Fruit fly (Drosophila melanogaster): ENCODE data around the gene CG5274.

Gene CG5274

DNA sequence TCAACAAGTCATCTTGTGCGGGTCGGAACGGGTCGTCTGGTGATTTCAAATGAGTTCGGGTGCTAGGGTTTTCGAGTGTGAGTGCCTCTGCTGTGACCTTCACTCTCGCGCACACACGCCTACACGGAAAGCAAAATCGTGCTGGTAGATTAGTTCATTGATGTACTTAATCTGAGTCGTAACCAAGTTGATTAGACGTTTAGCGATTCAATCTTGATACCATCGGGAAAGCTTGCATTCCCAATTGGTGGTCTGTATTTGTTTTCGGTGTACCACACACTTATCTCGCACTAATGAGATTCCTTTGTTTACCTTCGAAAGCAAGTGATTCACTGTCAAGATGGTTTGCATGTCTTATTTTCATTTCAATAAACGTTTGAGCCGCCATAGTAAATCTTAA, 38.5 kb downstream of the CG5274 start:
- TF ChIP-seq CG7786 (GFP tag; optimal IDR thresholded peaks at IDR 0.05) (peak; percentile 31), exex (tag; optimal IDR thresholded peaks at IDR 0.05) (peak; percentile 86), az2 (GFP tag; optimal IDR thresholded peaks at IDR 0.05) (peak; percentile 24), CG30403 (GFP tag; optimal IDR thresholded peaks at IDR 0.05) (peak; percentile 31), chinmo (GFP tag; IDR thresholded peaks at IDR 0.05; ENCODE audit: partially characterized antibody) (peak; percentile 82; the same call in 2 of the 4 replicates), CG17912 (GFP tag; optimal IDR thresholded peaks at IDR 0.05) (no peak), Hr78 (GFP tag; optimal IDR thresholded peaks at IDR 0.05) (peak in 1 of 2 experiments; percentile 77), CG12659 (GFP tag; optimal IDR thresholded peaks at IDR 0.05) (peak; percentile 22), CG31388 (GFP tag; optimal IDR thresholded peaks at IDR 0.05) (no peak), HLH3B (GFP tag; IDR thresholded peaks at IDR 0.05) (peak; percentile 31; the same call in 1 of the 2 replicates), ftz-f1 (GFP tag; optimal IDR thresholded peaks at IDR 0.05) (peak; percentile 79), CG2678 (tag; optimal IDR thresholded peaks at IDR 0.05) (peak; percentile 60), cad (GFP tag; optimal IDR thresholded peaks at IDR 0.05) (no peak), Meics (GFP tag; optimal IDR thresholded peaks at IDR 0.05) (peak; percentile 46), caup (GFP tag; optimal IDR thresholded peaks at IDR 0.05; ENCODE audit: severe bottlenecking) (peak; percentile 50), Atf6 (GFP tag; IDR thresholded peaks at IDR 0.05) (peak; percentile 70), CG42726 (GFP tag; IDR thresholded peaks at IDR 0.05; ENCODE audit: partially characterized antibody) (no peak), CG18476 (GFP tag; optimal IDR thresholded peaks at IDR 0.05) (no peak), zfh2 (GFP tag; optimal IDR thresholded peaks at IDR 0.05) (peak; percentile 7), repo (GFP tag; optimal IDR thresholded peaks at IDR 0.05) (no peak), Scr (GFP tag; IDR thresholded peaks at IDR 0.05; ENCODE audit: partially characterized antibody) (no peak), ranshi (GFP tag; IDR thresholded peaks at IDR 0.05) (peak; percentile 48), Hr39 (optimal IDR thresholded peaks at IDR 0.05) (no peak), CG9609 (GFP tag; optimal IDR thresholded peaks at IDR 0.05) (peak; percentile 36), Ada2b (GFP tag; IDR thresholded peaks at IDR 0.05) (0 out of 2 replicates have a peak, but pooled peaks have one; percentile 30), CG15269 (tag; optimal IDR thresholded peaks at IDR 0.05) (peak; percentile 59), CG34376 (GFP tag; optimal IDR thresholded peaks at IDR 0.05) (peak; percentile 86), Hr51 (GFP tag; optimal IDR thresholded peaks at IDR 0.05) (peak in 1 of 2 experiments; percentile 50), schlank (tag; optimal IDR thresholded peaks at IDR 0.05) (no peak), BtbVII (GFP tag; optimal IDR thresholded peaks at IDR 0.05) (peak; percentile 37), CG12236 (GFP tag; optimal IDR thresholded peaks at IDR 0.05) (peak; percentile 16), sr (GFP tag; IDR thresholded peaks at IDR 0.05) (0 out of 3 replicates have a peak, but pooled peaks have one; percentile 35), CG17361 (GFP tag; IDR thresholded peaks at IDR 0.05) (0 out of 3 replicates have a peak, but pooled peaks have one; percentile 17), CG12391 (tag; optimal IDR thresholded peaks at IDR 0.05) (peak; percentile 20), CG7839 (tag; optimal IDR thresholded peaks at IDR 0.05) (peak; percentile 53), CG15479 (GFP tag; optimal IDR thresholded peaks at IDR 0.05) (peak; percentile 26), fd3F (GFP tag; optimal IDR thresholded peaks at IDR 0.05) (peak; percentile 28), mld (GFP tag; IDR thresholded peaks at IDR 0.05; ENCODE audit: partially characterized antibody) (no peak), kay (GFP tag; optimal IDR thresholded peaks at IDR 0.05) (peak; percentile 38), Trl (optimal IDR thresholded peaks at IDR 0.05) (no peak), Trl (GFP tag; optimal IDR thresholded peaks at IDR 0.05) (peak; percentile 31), luna (GFP tag; optimal IDR thresholded peaks at IDR 0.05) (no peak), Dek (tag; optimal IDR thresholded peaks at IDR 0.05) (peak; percentile 45), lilli (GFP tag; optimal IDR thresholded peaks at IDR 0.05) (peak; percentile 68), HHEX (GFP tag; optimal IDR thresholded peaks at IDR 0.05) (peak; percentile 35), CG6654 (GFP tag; optimal IDR thresholded peaks at IDR 0.05) (no peak), CG10147 (GFP tag; optimal IDR thresholded peaks at IDR 0.05) (no peak), ttk (GFP tag; IDR thresholded peaks at IDR 0.05) (0 out of 2 replicates have a peak, but pooled peaks have one; percentile 16), CG17328 (GFP tag; IDR thresholded peaks at IDR 0.05) (peak; percentile 39; the same call in 1 of the 2 replicates), dpn (GFP tag; optimal IDR thresholded peaks at IDR 0.05) (peak; percentile 20 to 60)

Data from whole organism, embryonic.